Worm (Caenorhabditis elegans) whole organism, L3 larva: Measurements from ENCODE around the gene pst-2.
A peak's percentile ranks its signal among the peaks of the same experiment; 100 is the strongest.

Source experiments
- jun-1 ChIP-seq: fragments of 150-350 bp; optimal IDR thresholded peaks from 2 replicates; lab custom pipeline; 2014; ENCODE audit warnings: missing biosample characterization, missing genetic modification reagents, missing genetic modification characterization
- lin-15B ChIP-seq: fragments of 150-350 bp; optimal IDR thresholded peaks from 2 replicates; lab custom pipeline; 2014; ENCODE audit warnings: missing biosample characterization, missing genetic modification characterization
- lin-39 ChIP-seq: fragments of 150-350 bp; optimal IDR thresholded peaks from 2 replicates; lab custom pipeline; 2018; ENCODE audit warnings: missing biosample characterization, missing genetic modification reagents, missing genetic modification characterization
- nhr-25 ChIP-seq: sonication (generic microtip); optimal IDR thresholded peaks from 2 replicates; lab custom pipeline; 2017; ENCODE audit warnings: missing biosample characterization, missing genetic modification characterization
- sea-2 ChIP-seq: fragments of 150-350 bp; sonication (generic microtip); optimal IDR thresholded peaks from 4 replicates; lab custom pipeline; 2014; ENCODE audit warnings: missing biosample characterization, missing genetic modification reagents, missing genetic modification characterization
- tbx-2 ChIP-seq: sonication (generic microtip); optimal IDR thresholded peaks from 2 replicates; lab custom pipeline; 2016; ENCODE audit warnings: mild to moderate bottlenecking, missing genetic modification characterization, missing compliant biosample characterization
- zag-1 ChIP-seq: fragments of 150-350 bp; optimal IDR thresholded peaks from 2 replicates; lab custom pipeline; 2014; ENCODE audit warnings: missing biosample characterization, missing genetic modification characterization

ce11 chrIII:5632426-5632976 lies 47.7 kb upstream of the pst-2 start:
- TF ChIP-seq jun-1 (tag; lab: Kevin White, UChicago) (no peak), nhr-25 (tag; lab: Kevin White, UChicago) (no peak), zag-1 (tag; lab: Kevin White, UChicago) (no peak), lin-15B (tag; lab: Kevin White, UChicago) (no peak), tbx-2 (tag; lab: Kevin White, UChicago) (no peak), sea-2 (GFP tag; lab: Kevin White, UChicago) (no peak), lin-39 (tag; lab: Kevin White, UChicago) (peak; percentile 41)
